Worm (Caenorhabditis elegans) whole organism, late embryonic: ENCODE data around the gene srz-96.

Experiments
- C08G9.2 ChIP-seq: sonication (generic microtip); optimal IDR thresholded peaks from 2 replicates; lab custom pipeline; 2016; ENCODE audit warnings: mild to moderate bottlenecking, missing genetic modification characterization, moderate library complexity, missing compliant biosample characterization
- K02D7.2 ChIP-seq: sonication (generic microtip); optimal IDR thresholded peaks from 2 replicates; lab custom pipeline; 2017; ENCODE audit warnings: mild to moderate bottlenecking, missing genetic modification characterization, missing compliant biosample characterization
- K09A11.1 ChIP-seq: sonication (generic microtip); optimal IDR thresholded peaks from 2 replicates; lab custom pipeline; 2017; ENCODE audit warnings: antibody characterized with exemption, mild to moderate bottlenecking, missing genetic modification characterization, missing compliant biosample characterization; ENCODE audit not compliant: insufficient read depth
- Y22D7AL.16 ChIP-seq: sonication (generic microtip); optimal IDR thresholded peaks from 2 replicates; lab custom pipeline; 2016; ENCODE audit warnings: missing genetic modification characterization, missing compliant biosample characterization
- ama-1 ChIP-seq: fragments of 150-350 bp; optimal IDR thresholded peaks from 2 replicates; lab custom pipeline; 2014
- ceh-19 ChIP-seq: fragments of 200-800 bp; sonication (Bioruptor generic); optimal IDR thresholded peaks from 2 replicates; lab custom pipeline; 2018; ENCODE audit warnings: mild to moderate bottlenecking, missing genetic modification characterization, missing compliant biosample characterization
- ceh-2 ChIP-seq: sonication (generic microtip); optimal IDR thresholded peaks from 2 replicates; lab custom pipeline; 2016; ENCODE audit warnings: missing genotype, missing genetic modification characterization, missing compliant biosample characterization
- ceh-22 ChIP-seq: sonication (generic microtip); optimal IDR thresholded peaks from 2 replicates; lab custom pipeline; 2017; ENCODE audit warnings: missing biosample characterization, missing genetic modification characterization
- ceh-24 ChIP-seq: sonication (generic microtip); optimal IDR thresholded peaks from 2 replicates; lab custom pipeline; 2016; ENCODE audit warnings: mild to moderate bottlenecking, missing genetic modification characterization, missing compliant biosample characterization
- ceh-30 ChIP-seq: fragments of 150-350 bp; optimal IDR thresholded peaks from 2 replicates; lab custom pipeline; 2014; ENCODE audit warnings: missing biosample characterization, missing genetic modification characterization
- ceh-31 ChIP-seq: sonication (generic microtip); optimal IDR thresholded peaks from 2 replicates; lab custom pipeline; 2016; ENCODE audit warnings: missing genetic modification characterization, missing compliant biosample characterization
- ceh-34 ChIP-seq: sonication (generic microtip); optimal IDR thresholded peaks from 2 replicates; lab custom pipeline; 2016; ENCODE audit warnings: mild to moderate bottlenecking, missing genetic modification characterization, missing compliant biosample characterization
- ceh-45 ChIP-seq: fragments of 200-800 bp; sonication (Bioruptor generic); IDR thresholded peaks from 2 replicates; pipeline ENCODE4 v1.3.6; 2022; ENCODE audit warnings: missing genetic modification reagents, missing genetic modification characterization, missing compliant biosample characterization
- ceh-9 ChIP-seq: sonication (generic microtip); optimal IDR thresholded peaks from 2 replicates; lab custom pipeline; 2016; ENCODE audit warnings: mild to moderate bottlenecking, missing genetic modification characterization, inconsistent platforms, missing compliant biosample characterization
- dmd-4 ChIP-seq: sonication (generic microtip); optimal IDR thresholded peaks from 2 replicates; lab custom pipeline; 2016; ENCODE audit warnings: borderline replicate concordance, missing genetic modification characterization, missing compliant biosample characterization
- elt-4 ChIP-seq: sonication (generic microtip); optimal IDR thresholded peaks from 2 replicates; lab custom pipeline; 2016; ENCODE audit warnings: missing genetic modification characterization, missing compliant biosample characterization
- ets-4 ChIP-seq: sonication (generic microtip); optimal IDR thresholded peaks from 2 replicates; lab custom pipeline; 2016; ENCODE audit warnings: missing genetic modification characterization, missing compliant biosample characterization
- fax-1 ChIP-seq: sonication (generic microtip); optimal IDR thresholded peaks from 2 replicates; lab custom pipeline; 2016; ENCODE audit warnings: missing genotype, missing genetic modification characterization, missing compliant biosample characterization
- fkh-10 ChIP-seq: fragments of 150-350 bp; optimal IDR thresholded peaks from 2 replicates; lab custom pipeline; 2014; ENCODE audit warnings: missing biosample characterization, missing genetic modification reagents, missing genetic modification characterization
- fkh-6 ChIP-seq: sonication (generic microtip); optimal IDR thresholded peaks from 2 replicates; lab custom pipeline; 2016; ENCODE audit warnings: missing genetic modification characterization, missing compliant biosample characterization
- gmeb-2 ChIP-seq: sonication (generic microtip); optimal IDR thresholded peaks from 2 replicates; lab custom pipeline; 2016; ENCODE audit warnings: missing genetic modification characterization, inconsistent platforms, missing compliant biosample characterization
- hlh-6 ChIP-seq: sonication (generic microtip); optimal IDR thresholded peaks from 2 replicates; lab custom pipeline; 2016; ENCODE audit warnings: missing genotype, missing genetic modification characterization, missing compliant biosample characterization
- lim-6 ChIP-seq: sonication (generic microtip); optimal IDR thresholded peaks from 2 replicates; lab custom pipeline; 2016; ENCODE audit warnings: missing genetic modification characterization, missing compliant biosample characterization
- madf-2 ChIP-seq: sonication (generic microtip); optimal IDR thresholded peaks from 2 replicates; lab custom pipeline; 2017; ENCODE audit warnings: missing genetic modification characterization, missing compliant biosample characterization
- mec-3 ChIP-seq: sonication (generic microtip); optimal IDR thresholded peaks from 2 replicates; lab custom pipeline; 2016; ENCODE audit warnings: borderline replicate concordance, missing genetic modification characterization, missing compliant biosample characterization
- nhr-11 ChIP-seq: fragments of 150-350 bp; optimal IDR thresholded peaks from 2 replicates; lab custom pipeline; 2014; ENCODE audit warnings: missing biosample characterization, missing genetic modification characterization
- odd-2 ChIP-seq: sonication (generic microtip); optimal IDR thresholded peaks from 2 replicates; lab custom pipeline; 2017; ENCODE audit warnings: antibody characterized with exemption, mild to moderate bottlenecking, missing genetic modification characterization, missing compliant biosample characterization
- pat-9 ChIP-seq: fragments of 200-800 bp; sonication (Bioruptor generic); optimal IDR thresholded peaks from 2 replicates; lab custom pipeline; 2018; ENCODE audit warnings: mild to moderate bottlenecking, missing genetic modification characterization, moderate library complexity, missing compliant biosample characterization
- pax-1 ChIP-seq: fragments of 150-350 bp; optimal IDR thresholded peaks from 2 replicates; lab custom pipeline; 2014; ENCODE audit warnings: missing biosample characterization, missing genetic modification characterization
- pha-2 ChIP-seq: sonication (generic microtip); optimal IDR thresholded peaks from 2 replicates; lab custom pipeline; 2017; ENCODE audit warnings: mild to moderate bottlenecking, missing genetic modification characterization, missing compliant biosample characterization
- pha-4 ChIP-seq: fragments of 150-350 bp; optimal IDR thresholded peaks from 2 replicates; lab custom pipeline; 2018; ENCODE audit warnings: missing biosample characterization, missing genetic modification reagents, missing genetic modification characterization
- pqm-1 ChIP-seq: sonication (generic microtip); optimal IDR thresholded peaks from 2 replicates; lab custom pipeline; 2016; ENCODE audit warnings: missing genetic modification characterization, missing compliant biosample characterization
- rnt-1 ChIP-seq: sonication (generic microtip); optimal IDR thresholded peaks from 2 replicates; lab custom pipeline; 2016; ENCODE audit warnings: missing genetic modification characterization, missing compliant biosample characterization
- tbx-2 ChIP-seq: sonication (generic microtip); optimal IDR thresholded peaks from 2 replicates; lab custom pipeline; 2016; ENCODE audit warnings: missing genetic modification characterization, missing compliant biosample characterization
- ttx-3 ChIP-seq: sonication (generic microtip); optimal IDR thresholded peaks from 2 replicates; lab custom pipeline; 2016; ENCODE audit warnings: missing genetic modification reagents, missing genetic modification characterization, missing compliant biosample characterization
- unc-3 ChIP-seq, 2 experiments: fragments of 200-800 bp in 1 of 2; sonication (Bioruptor generic) in 1 of 2; sonication (generic microtip) in 1 of 2; conservative IDR thresholded peaks in 1 of 2; optimal IDR thresholded peaks in 1 of 2; 2 replicates each; pipeline versions ENCODE4 v1.3.6 to Lab custom; 2016 to 2022; ENCODE audit warnings: missing compliant biosample characterization in 2 of 2, missing genetic modification characterization in 2 of 2, missing genetic modification reagents in 1 of 2
- unc-42 ChIP-seq: sonication (generic microtip); optimal IDR thresholded peaks from 2 replicates; lab custom pipeline; 2016; ENCODE audit warnings: missing genotype, missing genetic modification characterization, missing compliant biosample characterization
- unc-86 ChIP-seq: sonication (generic microtip); optimal IDR thresholded peaks from 2 replicates; lab custom pipeline; 2016; ENCODE audit warnings: missing genetic modification characterization, missing compliant biosample characterization

Gene srz-96

DNA sequence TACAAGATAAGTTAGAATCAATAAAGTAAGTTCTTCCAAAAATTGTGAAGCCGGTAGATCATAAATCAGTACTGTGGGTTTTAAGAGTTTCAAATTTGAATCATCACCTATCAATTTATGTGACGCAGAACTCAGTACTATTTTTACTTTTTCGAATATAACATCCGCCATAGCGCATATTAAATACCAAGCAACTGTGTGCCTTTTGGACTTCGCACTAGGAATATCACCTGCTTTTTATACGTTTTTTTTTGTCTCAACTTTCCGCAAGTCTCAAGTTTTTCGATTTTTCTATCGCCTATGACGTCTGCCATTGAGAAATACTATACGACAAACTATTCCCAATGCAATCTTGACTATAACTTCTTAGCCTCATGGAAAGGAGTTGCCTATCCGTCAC, 13.7 kb downstream of the srz-96 start, which contains the start of gene srh-113:
TSS of gene srh-113 (plus strand) at position 301 of the 400 bp plus-strand sequence.
- no peak for TF ChIP-seq pha-4
- TF ChIP-seq pax-1 (tag; lab: Kevin White, UChicago), result no peak
- no peak for TF ChIP-seq dmd-4 (tag; lab: Kevin White, UChicago)
- no peak for TF ChIP-seq ceh-9 (tag; lab: Kevin White, UChicago)
- no peak for TF ChIP-seq ceh-22 (tag; lab: Kevin White, UChicago)
- no peak for TF ChIP-seq ceh-30 (tag; lab: Kevin White, UChicago)
- no peak for TF ChIP-seq C08G9.2 (tag; lab: Kevin White, UChicago)
- no peak for TF ChIP-seq ceh-31 (tag; lab: Kevin White, UChicago)
- TF ChIP-seq pha-2 (tag; lab: Kevin White, UChicago), result no peak
- no peak for TF ChIP-seq ceh-24 (tag; lab: Kevin White, UChicago)
- no peak for TF ChIP-seq unc-42 (tag; lab: Kevin White, UChicago)
- TF ChIP-seq ama-1 (lab: Kevin White, UChicago), result no peak
- TF ChIP-seq lim-6, result no peak
- TF ChIP-seq pqm-1 (tag; lab: Kevin White, UChicago), result no peak
- no peak for TF ChIP-seq ceh-34
- TF ChIP-seq tbx-2 (tag; lab: Kevin White, UChicago), result no peak
- TF ChIP-seq K09A11.1 (tag; lab: Kevin White, UChicago), result no peak

DNA sequence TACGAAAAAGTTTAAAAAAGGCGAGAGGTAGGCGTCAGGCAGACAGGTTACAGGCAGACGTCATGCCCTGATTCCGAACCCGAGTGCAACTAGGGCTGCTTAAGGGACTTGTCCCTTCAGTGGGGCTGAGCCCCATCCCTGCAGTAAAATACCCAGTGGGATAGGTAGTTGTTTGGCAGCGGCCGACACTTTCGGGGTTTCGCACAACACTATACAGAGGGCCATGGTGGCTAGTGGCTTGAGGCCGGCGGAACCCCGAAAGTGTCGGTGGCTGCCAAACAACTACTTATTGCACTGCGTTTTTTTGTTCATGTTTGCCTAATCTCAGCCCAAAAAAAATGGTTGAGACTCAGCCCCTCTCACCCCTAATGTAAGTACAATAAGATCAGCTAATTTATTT, 16.6 kb downstream of the srz-96 start:
- TF ChIP-seq ceh-22 (tag; lab: Kevin White, UChicago) (no peak), fax-1 (tag; lab: Kevin White, UChicago) (no peak), K02D7.2 (no peak), hlh-6 (tag; lab: Kevin White, UChicago) (no peak), ets-4 (tag; lab: Kevin White, UChicago) (no peak), K09A11.1 (tag; lab: Kevin White, UChicago) (no peak), pat-9 (no peak), pqm-1 (tag; lab: Kevin White, UChicago) (no peak)

DNA sequence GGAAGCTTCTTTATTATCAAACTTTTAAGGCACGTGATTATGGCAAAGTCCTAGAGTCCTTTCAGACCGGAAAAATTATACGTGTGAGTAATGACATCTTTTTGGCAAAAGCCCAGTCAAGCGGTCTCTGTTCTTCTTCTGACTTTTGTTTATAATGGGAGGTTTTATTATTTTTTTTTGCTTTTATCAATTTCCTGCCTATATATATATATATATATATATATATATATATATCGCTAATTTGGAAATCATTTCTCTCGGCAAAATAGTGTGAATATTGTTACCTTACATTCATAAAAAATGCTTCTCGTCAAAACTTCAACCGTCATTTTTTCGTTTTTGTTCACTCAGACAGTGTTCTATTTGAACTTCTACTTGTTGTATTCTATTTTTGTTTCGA, 18.7 kb downstream of the srz-96 start, which contains the start of gene srbc-62:
TSS of gene srbc-62 (plus strand) at position 301 of the 400 bp plus-strand sequence.
- TF ChIP-seq ceh-9 (tag; lab: Kevin White, UChicago) (no peak), fkh-6 (no peak), fkh-10 (GFP tag; lab: Kevin White, UChicago) (no peak), gmeb-2 (no peak), dmd-4 (tag; lab: Kevin White, UChicago) (no peak), pax-1 (tag; lab: Kevin White, UChicago) (no peak), pat-9 (no peak), pha-2 (tag; lab: Kevin White, UChicago) (no peak)

DNA sequence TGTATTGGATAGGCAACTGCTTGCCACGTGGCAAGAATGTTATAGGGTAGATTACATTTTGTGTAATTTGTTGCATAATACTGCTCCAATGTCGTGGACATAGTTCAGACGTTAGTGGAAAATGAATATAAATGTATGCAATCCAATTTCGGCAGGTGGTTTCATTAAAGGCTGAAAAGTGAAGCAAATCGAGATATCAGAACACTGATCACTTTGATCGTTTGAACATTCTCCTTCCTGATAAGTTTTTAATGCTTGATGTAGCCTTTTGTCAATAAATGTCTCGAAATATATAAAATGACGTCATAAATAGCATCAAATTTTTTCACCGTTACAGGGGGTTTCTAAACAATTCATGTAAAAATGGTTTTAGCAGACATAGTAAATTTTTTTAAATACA, 21.3 kb downstream of the srz-96 start, which contains the start of gene srh-109:
TSS of gene srh-109 (minus strand) at position 101 of the 400 bp plus-strand sequence.
- TF ChIP-seq elt-4 (tag; lab: Kevin White, UChicago), result no peak
- no peak for TF ChIP-seq madf-2 (tag; lab: Kevin White, UChicago)
- TF ChIP-seq ama-1 (lab: Kevin White, UChicago), result no peak
- no peak for TF ChIP-seq gmeb-2
- TF ChIP-seq rnt-1 (tag; lab: Kevin White, UChicago), result no peak
- no peak for TF ChIP-seq unc-86 (tag; lab: Kevin White, UChicago)
- TF ChIP-seq ceh-22 (tag; lab: Kevin White, UChicago), result no peak

DNA sequence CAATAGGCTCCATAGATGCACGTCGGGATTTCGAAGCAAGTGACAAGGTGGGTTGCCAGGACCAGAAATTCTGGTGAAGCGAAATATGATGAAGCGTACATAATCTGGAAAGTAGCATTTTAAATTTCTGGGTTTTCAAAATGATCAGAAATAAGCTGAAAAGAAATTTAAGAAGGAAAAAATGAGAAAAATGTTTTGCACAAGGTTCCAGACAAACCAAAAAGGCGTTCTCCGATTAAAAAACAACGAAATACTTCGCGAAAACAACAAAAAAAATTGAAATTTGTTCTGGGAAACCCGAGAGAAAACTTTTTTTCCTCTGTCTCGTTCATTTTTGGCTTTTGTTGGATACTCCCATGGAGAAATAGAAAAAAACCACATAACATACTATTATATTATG, 24.3 kb downstream of the srz-96 start, which contains the start of gene srh-252:
TSS of gene srh-252 (minus strand) at position 101 of the 400 bp plus-strand sequence.
- no peak for TF ChIP-seq nhr-11
- no peak for TF ChIP-seq ceh-22 (tag; lab: Kevin White, UChicago)
- no peak for TF ChIP-seq ttx-3 (tag; lab: Kevin White, UChicago)
- TF ChIP-seq ceh-45 (GFP tag; lab: Robert Waterston, UW), result no peak
- TF ChIP-seq odd-2, result no peak
- TF ChIP-seq unc-3 (GFP tag; conservative IDR thresholded peaks at IDR 0.05; lab: Robert Waterston, UW), result no peak
- TF ChIP-seq unc-3 (tag; optimal IDR thresholded peaks at IDR 0.05; lab: Kevin White, UChicago), result no peak
- TF ChIP-seq pqm-1 (tag; lab: Kevin White, UChicago), result no peak
- TF ChIP-seq ceh-30 (tag; lab: Kevin White, UChicago), result no peak
- TF ChIP-seq ceh-19 (GFP tag; lab: Kevin White, UChicago), result no peak
- TF ChIP-seq ceh-2 (tag; lab: Kevin White, UChicago), result no peak
- no peak for TF ChIP-seq mec-3 (tag; lab: Kevin White, UChicago)
- no peak for TF ChIP-seq ets-4 (tag; lab: Kevin White, UChicago)
- TF ChIP-seq pat-9, result no peak
- TF ChIP-seq lim-6, result no peak
- TF ChIP-seq madf-2 (tag; lab: Kevin White, UChicago), result no peak
- TF ChIP-seq fax-1 (tag; lab: Kevin White, UChicago), result no peak
- no peak for TF ChIP-seq Y22D7AL.16 (tag; lab: Kevin White, UChicago)
- TF ChIP-seq, all 69 proteins: peak for 0
